Fruit fly (Drosophila melanogaster) whole organism, adult: ENCODE results near the gene Ccz1.

ENCODE experiments used
- CG11617 ChIP-seq: fragments of 200-800 bp; sonication (Bioruptor generic); optimal IDR thresholded peaks from 2 replicates; lab custom pipeline; 2017; ENCODE audit warnings: mild to moderate bottlenecking, missing biosample characterization, missing genetic modification reagents, missing genetic modification characterization
- CG33017 ChIP-seq: fragments of 200-800 bp; sonication (Bioruptor generic); optimal IDR thresholded peaks from 2 replicates; lab custom pipeline; 2018; ENCODE audit warnings: missing biosample characterization, mild to moderate bottlenecking, missing genetic modification characterization, moderate library complexity
- Clk ChIP-seq: fragments of 200-800 bp; sonication (Bioruptor generic); optimal IDR thresholded peaks from 2 replicates; lab custom pipeline; 2017; ENCODE audit warnings: missing biosample characterization, missing genetic modification characterization
- cic ChIP-seq: fragments of 200-800 bp; sonication (Bioruptor generic); optimal IDR thresholded peaks from 2 replicates; lab custom pipeline; 2017; ENCODE audit warnings: missing biosample characterization, mild to moderate bottlenecking, missing genetic modification characterization, moderate library complexity
- tj ChIP-seq: fragments of 200-800 bp; sonication (Bioruptor generic); optimal IDR thresholded peaks from 3 replicates; lab custom pipeline; 2017; ENCODE audit warnings: missing biosample characterization, mild to moderate bottlenecking, missing genetic modification characterization, moderate library complexity

dm6 chr3L:3894413-3894812 lies 4.5 kb downstream of the Ccz1 start:
- TF ChIP-seq cic (GFP tag; lab: Kevin White, UChicago) = no peak
- TF ChIP-seq Clk (GFP tag; lab: Kevin White, UChicago) = no peak
- no peak for TF ChIP-seq CG33017
- TF ChIP-seq CG11617 = no peak
- no peak for TF ChIP-seq tj (GFP tag; lab: Kevin White, UChicago)
